Fruit fly (Drosophila melanogaster): ENCODE data around the gene CG1504.

CG1504 gene

DNA sequence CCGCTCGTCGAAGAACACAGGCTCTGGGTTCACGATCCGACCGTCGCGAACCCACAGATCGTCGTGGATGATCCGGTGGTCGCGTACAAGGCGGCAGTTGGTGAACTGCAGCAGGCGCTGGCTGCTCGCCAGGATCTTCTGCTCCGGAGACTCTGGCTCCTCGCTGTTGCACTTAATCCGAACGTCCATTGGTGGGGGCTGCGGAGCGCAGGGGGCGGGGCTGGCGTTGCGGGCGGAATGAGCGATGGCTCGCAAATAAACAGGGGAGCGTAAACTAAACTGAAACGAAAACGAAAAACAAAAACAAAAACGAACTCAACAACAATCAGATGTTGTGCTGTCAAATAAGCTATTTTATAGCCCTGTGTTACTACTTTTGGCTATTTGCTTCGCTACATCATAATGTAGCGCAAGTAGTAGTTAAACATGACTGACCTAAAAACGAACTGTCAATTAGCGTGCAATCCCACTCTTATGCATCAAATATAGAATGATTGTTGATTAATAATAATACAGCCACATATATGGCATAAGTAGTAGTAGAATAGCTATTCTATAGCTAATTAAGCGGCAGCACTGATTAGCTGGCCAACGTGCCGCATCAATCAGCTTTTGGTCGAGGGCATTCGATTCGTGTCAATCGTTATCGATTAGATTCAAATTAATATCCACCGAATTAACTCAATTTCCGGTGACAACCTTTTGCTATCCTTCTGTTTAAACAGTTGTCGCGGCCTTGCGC lies 73.2 kb downstream of the CG1504 start, which contains the start of gene CG17065:
TSS of gene CG17065 (minus strand) at position 351 of the 742 bp plus-strand sequence.
- TF ChIP-seq ovo (GFP tag; optimal IDR thresholded peaks at IDR 0.05) = peak; percentile 0
- TF ChIP-seq Clk (GFP tag; optimal IDR thresholded peaks at IDR 0.05) = no peak
- peak; percentile 26 for TF ChIP-seq bab1 (GFP tag; optimal IDR thresholded peaks at IDR 0.05)
- no peak for TF ChIP-seq CG7045 (GFP tag; optimal IDR thresholded peaks at IDR 0.05)
- TF ChIP-seq CG7101 (tag; optimal IDR thresholded peaks at IDR 0.05) = peak; percentile 18
- TF ChIP-seq CG5204 (GFP tag; optimal IDR thresholded peaks at IDR 0.05) = peak; percentile 44

dm6 chrX:20255977-20256376 lies 74.2 kb downstream of the CG1504 start:
- TF ChIP-seq ovo (GFP tag; optimal IDR thresholded peaks at IDR 0.05) = no peak
- TF ChIP-seq Mnt (GFP tag; optimal IDR thresholded peaks at IDR 0.05) = no peak
- no peak for TF ChIP-seq cnc (optimal IDR thresholded peaks at IDR 0.05)
- TF ChIP-seq CG11617 (GFP tag; optimal IDR thresholded peaks at IDR 0.05) = no peak
- no peak for TF ChIP-seq tj (GFP tag; optimal IDR thresholded peaks at IDR 0.05)
- no peak for TF ChIP-seq CG14711 (tag; optimal IDR thresholded peaks at IDR 0.05)
- no peak for TF ChIP-seq CG7101 (tag; optimal IDR thresholded peaks at IDR 0.05)
- TF ChIP-seq CG7045 (GFP tag; optimal IDR thresholded peaks at IDR 0.05) = no peak
- TF ChIP-seq toe (GFP tag; optimal IDR thresholded peaks at IDR 0.05) = no peak
- no peak for TF ChIP-seq cic (GFP tag; optimal IDR thresholded peaks at IDR 0.05)
- TF ChIP-seq kay (GFP tag; ENCODE audit: borderline replicate concordance) = no peak
- no peak for TF ChIP-seq Crg-1 (GFP tag; optimal IDR thresholded peaks at IDR 0.05)
- TF ChIP-seq CG12768 (GFP tag; optimal IDR thresholded peaks at IDR 0.05) = no peak
- no peak for TF ChIP-seq CG1620 (GFP tag; optimal IDR thresholded peaks at IDR 0.05)
- no peak for TF ChIP-seq Hr96 (GFP tag; optimal IDR thresholded peaks at IDR 0.05)
- no peak for TF ChIP-seq CG5204 (GFP tag; optimal IDR thresholded peaks at IDR 0.05)
- TF ChIP-seq Clk (GFP tag; optimal IDR thresholded peaks at IDR 0.05) = no peak
- TF ChIP-seq CG33017 (tag; optimal IDR thresholded peaks at IDR 0.05) = no peak
- no peak for TF ChIP-seq bab1 (GFP tag; optimal IDR thresholded peaks at IDR 0.05)
